Worm (Caenorhabditis elegans): ENCODE results near the gene hxk-3.

- TF ChIP-seq blmp-1 (tag; optimal IDR thresholded peaks at IDR 0.05) (no peak), nhr-237 (tag; optimal IDR thresholded peaks at IDR 0.05) (no peak), pha-4 (tag; optimal IDR thresholded peaks at IDR 0.05) (no peak)
Observed at ce11 chrIV:1549095-1550093, 52.0 kb downstream of the hxk-3 start.
